Fruit fly (Drosophila melanogaster) whole organism, embryonic: Measurements from ENCODE around the gene Men.

Source experiments
- Atf3 ChIP-seq: fragments of 200-800 bp; sonication (Bioruptor generic); optimal IDR thresholded peaks from 3 replicates; lab custom pipeline; 2016; ENCODE audit warnings: missing biosample characterization, missing genetic modification characterization
- CG10321 ChIP-seq: fragments of 200-800 bp; sonication (Bioruptor generic); IDR thresholded peaks from 2 replicates; pipeline ENCODE4 v1.3.6; 2022; ENCODE audit warnings: missing biosample characterization, missing genetic modification characterization
- CG11456 ChIP-seq: fragments of 200-800 bp; sonication (Bioruptor generic); IDR thresholded peaks from 3 replicates; pipeline ENCODE4 v1.3.6; 2022; ENCODE audit warnings: missing biosample characterization, missing genetic modification characterization
- CG14667 ChIP-seq: fragments of 200-800 bp; sonication (Bioruptor generic); IDR thresholded peaks from 2 replicates; pipeline ENCODE4 v1.3.6; 2022; ENCODE audit warnings: missing biosample characterization, missing genetic modification characterization
- CG17328 ChIP-seq: fragments of 200-800 bp; sonication (Bioruptor generic); IDR thresholded peaks from 2 replicates; pipeline ENCODE4 v1.3.6; 2022; ENCODE audit warnings: missing biosample characterization, missing genetic modification characterization
- CG17359 ChIP-seq: fragments of 200-800 bp; sonication (Bioruptor generic); optimal IDR thresholded peaks from 3 replicates; lab custom pipeline; 2018; ENCODE audit warnings: missing biosample characterization, mild to moderate bottlenecking, missing genetic modification characterization, moderate library complexity
- CG1832 ChIP-seq: fragments of 200-800 bp; sonication (Bioruptor generic); optimal IDR thresholded peaks from 2 replicates; lab custom pipeline; 2017; ENCODE audit warnings: missing biosample characterization, mild to moderate bottlenecking, missing genetic modification characterization, inconsistent platforms
- CG2120 ChIP-seq: fragments of 200-800 bp; sonication (Bioruptor generic); optimal IDR thresholded peaks from 3 replicates; lab custom pipeline; 2016; ENCODE audit warnings: missing biosample characterization, missing genetic modification characterization
- CG30020 ChIP-seq: fragments of 200-800 bp; optimal IDR thresholded peaks from 2 replicates; lab custom pipeline; 2019; ENCODE audit warnings: missing biosample characterization, mild to moderate bottlenecking, missing genetic modification characterization, moderate library complexity
- CG30403 ChIP-seq: fragments of 200-800 bp; sonication (Bioruptor generic); optimal IDR thresholded peaks from 3 replicates; lab custom pipeline; 2016; ENCODE audit warnings: missing biosample characterization, missing genetic modification characterization
- CG31388 ChIP-seq: fragments of 200-800 bp; sonication (Bioruptor generic); optimal IDR thresholded peaks from 2 replicates; lab custom pipeline; 2016; ENCODE audit warnings: missing biosample characterization, missing genetic modification characterization
- CG3163 ChIP-seq: fragments of 200-800 bp; sonication (Bioruptor generic); optimal IDR thresholded peaks from 3 replicates; lab custom pipeline; 2016; ENCODE audit warnings: missing biosample characterization, missing genetic modification characterization
- CG32772 ChIP-seq: fragments of 200-800 bp; sonication (Bioruptor generic); IDR thresholded peaks from 2 replicates; pipeline ENCODE4 v1.3.6; 2022; ENCODE audit warnings: missing biosample characterization, missing genetic modification characterization
- CG6689 ChIP-seq: fragments of 200-800 bp; sonication (Bioruptor generic); IDR thresholded peaks from 2 replicates; pipeline ENCODE4 v1.3.6; 2022; ENCODE audit warnings: missing biosample characterization, missing genetic modification characterization
- CG8281 ChIP-seq: fragments of 200-800 bp; sonication (Bioruptor generic); optimal IDR thresholded peaks from 2 replicates; lab custom pipeline; 2018; ENCODE audit warnings: missing biosample characterization, mild to moderate bottlenecking, missing genetic modification characterization, moderate library complexity
- CG8290 ChIP-seq, 3 experiments: fragments of 200-800 bp; sonication (Bioruptor generic); optimal IDR thresholded peaks; 2 replicates each; lab custom pipeline; 2016 to 2019; ENCODE audit warnings: missing biosample characterization in 3 of 3, missing genetic modification characterization in 3 of 3, mild to moderate bottlenecking in 2 of 3, moderate library complexity in 1 of 3
- CG8765 ChIP-seq: fragments of 200-800 bp; sonication (Bioruptor generic); IDR thresholded peaks from 2 replicates; pipeline ENCODE4 v1.3.6; 2022; ENCODE audit warnings: missing biosample characterization, missing genetic modification characterization
- CG9215 ChIP-seq: fragments of 200-800 bp; sonication (Bioruptor generic); IDR thresholded peaks from 2 replicates; pipeline ENCODE4 v1.3.6; 2022; ENCODE audit warnings: missing biosample characterization, missing genetic modification characterization
- CkIIα-i1 ChIP-seq: fragments of 200-800 bp; sonication (Bioruptor generic); IDR thresholded peaks from 2 replicates; pipeline ENCODE4 v1.3.6; 2022; ENCODE audit warnings: missing biosample characterization, missing genetic modification characterization
- D ChIP-seq, 2 experiments: fragments of 200-800 bp in 1 of 2; fragments of >200 bp in 1 of 2; sonication (Bioruptor generic) in 1 of 2; optimal IDR thresholded peaks; 2 replicates in 1 of 2; 3 replicates in 1 of 2; lab custom pipeline; 2017; ENCODE audit warnings: mild to moderate bottlenecking in 1 of 2, missing biosample characterization in 1 of 2, missing genetic modification characterization in 1 of 2, missing genetic modification reagents in 1 of 2
- Gug ChIP-seq: fragments of 200-800 bp; sonication (Bioruptor generic); IDR thresholded peaks from 4 replicates; pipeline ENCODE4 v1.3.6; 2022; ENCODE audit warnings: missing biosample characterization, missing genetic modification characterization
- HmgZ ChIP-seq: fragments of 200-800 bp; sonication (Bioruptor generic); optimal IDR thresholded peaks from 2 replicates; lab custom pipeline; 2018; ENCODE audit warnings: missing biosample characterization, mild to moderate bottlenecking, missing genetic modification characterization
- Hmr ChIP-seq: fragments of 200-800 bp; sonication (Bioruptor generic); optimal IDR thresholded peaks from 3 replicates; lab custom pipeline; 2017; ENCODE audit warnings: mild to moderate bottlenecking, missing biosample characterization, missing genetic modification reagents, missing genetic modification characterization
- Hsf ChIP-seq: fragments of 200-800 bp; sonication (Bioruptor generic); optimal IDR thresholded peaks from 3 replicates; lab custom pipeline; 2016; ENCODE audit warnings: missing biosample characterization, missing genetic modification characterization
- Lim3 ChIP-seq: fragments of 200-800 bp; sonication (Bioruptor generic); IDR thresholded peaks from 2 replicates; pipeline ENCODE4 v1.3.6; 2022; ENCODE audit warnings: missing biosample characterization, missing genetic modification characterization
- MTF-1 ChIP-seq: fragments of 200-800 bp; sonication (Bioruptor generic); optimal IDR thresholded peaks from 2 replicates; lab custom pipeline; 2018; ENCODE audit warnings: missing biosample characterization, mild to moderate bottlenecking, missing genetic modification characterization, borderline replicate concordance
- Mrtf ChIP-seq: fragments of 200-800 bp; sonication (Bioruptor generic); IDR thresholded peaks from 3 replicates; pipeline ENCODE4 v1.3.6; 2022; ENCODE audit warnings: missing biosample characterization, missing genetic modification characterization
- Myb ChIP-seq: fragments of 200-800 bp; sonication (Bioruptor generic); optimal IDR thresholded peaks from 2 replicates; lab custom pipeline; 2016; ENCODE audit warnings: missing biosample characterization, missing genetic modification characterization
- Opbp ChIP-seq: fragments of 200-800 bp; sonication (Bioruptor generic); IDR thresholded peaks from 3 replicates; pipeline ENCODE4 v1.3.6; 2022; ENCODE audit warnings: missing biosample characterization, missing genetic modification characterization; ENCODE audit not compliant: partially characterized antibody
- Ravus ChIP-seq: fragments of 200-800 bp; sonication (Bioruptor generic); IDR thresholded peaks from 2 replicates; pipeline ENCODE4 v1.3.6; 2022; ENCODE audit warnings: missing biosample characterization, missing genetic modification characterization
- Tbp ChIP-seq: fragments of >200 bp; optimal IDR thresholded peaks from 2 replicates; lab custom pipeline; 2018; ENCODE audit warnings: missing biosample characterization, missing genetic modification characterization
- al ChIP-seq: fragments of 200-800 bp; sonication (Bioruptor generic); IDR thresholded peaks from 2 replicates; pipeline ENCODE4 v1.3.6; 2022; ENCODE audit warnings: missing biosample characterization, missing genetic modification characterization
- ase ChIP-seq: fragments of 200-800 bp; sonication (Bioruptor generic); IDR thresholded peaks from 3 replicates; pipeline ENCODE4 v1.3.6; 2022; ENCODE audit warnings: missing biosample characterization, missing genetic modification characterization
- az2 ChIP-seq: fragments of 200-800 bp; sonication (Bioruptor generic); optimal IDR thresholded peaks from 3 replicates; lab custom pipeline; 2016; ENCODE audit warnings: missing biosample characterization, missing genetic modification characterization
- cato ChIP-seq: fragments of 200-800 bp; sonication (Bioruptor generic); optimal IDR thresholded peaks from 2 replicates; lab custom pipeline; 2016; ENCODE audit warnings: missing biosample characterization, missing genetic modification characterization, borderline replicate concordance
- chm ChIP-seq: fragments of 200-800 bp; sonication (Bioruptor generic); IDR thresholded peaks from 2 replicates; pipeline ENCODE4 v1.3.6; 2022; ENCODE audit warnings: missing biosample characterization, missing genetic modification characterization
- da ChIP-seq: fragments of 200-800 bp; sonication (Bioruptor generic); optimal IDR thresholded peaks from 2 replicates; lab custom pipeline; 2016; ENCODE audit warnings: missing biosample characterization, missing genetic modification characterization
- ems ChIP-seq: fragments of 200-800 bp; sonication (Bioruptor generic); optimal IDR thresholded peaks from 3 replicates; lab custom pipeline; 2016; ENCODE audit warnings: missing biosample characterization, missing genetic modification characterization
- esg ChIP-seq: fragments of 200-800 bp; sonication (Bioruptor generic); conservative IDR thresholded peaks from 2 replicates; pipeline ENCODE4 v1.3.6; 2022; ENCODE audit warnings: missing biosample characterization, missing genetic modification characterization
- gem ChIP-seq: fragments of 200-800 bp; sonication (Bioruptor generic); optimal IDR thresholded peaks from 2 replicates; lab custom pipeline; 2019; ENCODE audit warnings: missing biosample characterization, mild to moderate bottlenecking, missing genetic modification characterization, moderate library complexity
- gsb ChIP-seq: fragments of 200-800 bp; sonication (Bioruptor generic); IDR thresholded peaks from 2 replicates; pipeline ENCODE4 v1.3.6; 2022; ENCODE audit warnings: missing biosample characterization, missing genetic modification characterization
- hbn ChIP-seq: fragments of 200-800 bp; sonication (Bioruptor generic); IDR thresholded peaks from 2 replicates; pipeline ENCODE4 v1.3.6; 2022; ENCODE audit warnings: missing biosample characterization, missing genetic modification characterization; ENCODE audit not compliant: partially characterized antibody
- jigr1 ChIP-seq: fragments of 200-800 bp; sonication (Bioruptor generic); IDR thresholded peaks from 3 replicates; pipeline ENCODE4 v1.3.6; 2022; ENCODE audit warnings: missing biosample characterization, missing genetic modification characterization
- lola ChIP-seq, 3 experiments: fragments of >200 bp in 2 of 3; fragments of 200-800 bp in 1 of 3; sonication (Bioruptor generic) in 1 of 3; optimal IDR thresholded peaks; 2 replicates each; lab custom pipeline; 2017 to 2019; ENCODE audit warnings: missing biosample characterization in 3 of 3, missing genetic modification characterization in 3 of 3, mild to moderate bottlenecking in 1 of 3, moderate library complexity in 1 of 3
- onecut ChIP-seq: fragments of 200-800 bp; sonication (Bioruptor generic); IDR thresholded peaks from 2 replicates; pipeline ENCODE4 v1.3.6; 2022; ENCODE audit warnings: missing biosample characterization, missing genetic modification characterization
- peb ChIP-seq: fragments of 200-800 bp; sonication (Bioruptor generic); IDR thresholded peaks from 2 replicates; pipeline ENCODE4 v1.3.6; 2022; ENCODE audit warnings: missing biosample characterization, missing genetic modification characterization
- ro ChIP-seq: fragments of 200-800 bp; sonication (Bioruptor generic); IDR thresholded peaks from 2 replicates; pipeline ENCODE4 v1.3.6; 2022; ENCODE audit warnings: missing biosample characterization, missing genetic modification characterization
- so ChIP-seq: fragments of 200-800 bp; sonication (Bioruptor generic); IDR thresholded peaks from 3 replicates; pipeline ENCODE4 v1.3.6; 2022; ENCODE audit warnings: missing biosample characterization, missing genetic modification characterization
- yki ChIP-seq: fragments of >200 bp; optimal IDR thresholded peaks from 3 replicates; lab custom pipeline; 2018
- zfh1 ChIP-seq: fragments of 200-800 bp; sonication (Bioruptor generic); IDR thresholded peaks from 3 replicates; pipeline ENCODE4 v1.3.6; 2022; ENCODE audit warnings: missing biosample characterization, missing genetic modification characterization

Men gene

DNA sequence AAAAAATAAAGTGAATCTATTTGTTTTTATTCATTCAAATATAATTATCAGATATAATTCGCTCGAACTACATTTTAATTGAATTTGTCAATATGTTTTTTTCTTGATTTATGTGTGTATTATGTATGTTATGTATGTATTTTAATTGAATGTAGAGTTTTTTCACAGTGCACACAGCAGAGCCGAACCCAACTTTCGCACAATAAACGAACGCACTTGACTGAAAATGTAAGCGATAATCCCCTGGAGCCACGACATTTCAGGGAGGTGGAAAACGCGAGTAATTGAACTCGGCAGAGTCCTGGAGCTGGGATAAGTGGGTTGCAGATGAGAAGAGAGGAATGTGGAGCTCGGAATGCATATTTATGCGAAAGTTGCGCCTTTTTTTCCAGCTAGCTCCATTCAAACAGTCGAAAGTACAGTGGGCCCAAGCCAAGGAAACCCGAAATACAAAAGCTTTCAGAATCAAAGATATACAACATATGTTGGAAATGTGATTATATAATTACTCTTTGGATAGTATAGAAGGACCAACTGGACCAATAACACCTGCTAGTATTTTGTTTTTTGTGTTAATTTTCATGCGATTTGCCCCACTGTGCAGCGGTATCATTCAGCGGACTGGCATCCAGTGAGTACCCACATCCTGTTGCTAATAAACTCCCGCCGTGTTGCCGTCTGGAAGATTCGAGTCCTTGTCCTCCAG is 5.9 kb upstream of the Men start (continued):
- peak; percentile 43 for TF ChIP-seq CG2120 (GFP tag; lab: Kevin White, UChicago)
- TF ChIP-seq CG6689 (GFP tag; lab: Robert Waterston, UW): no peak; the same call in 1 of the 2 replicates
- TF ChIP-seq al (GFP tag; lab: Robert Waterston, UW): peak; percentile 17; the same call in 1 of the 2 replicates
- TF ChIP-seq CG11456: peak; percentile 51; the same call in 1 of the 3 replicates
- no peak for TF ChIP-seq cato (GFP tag; lab: Kevin White, UChicago)
- no peak for TF ChIP-seq D (optimal IDR thresholded peaks at IDR 0.05; lab: Kevin White, UChicago)
- no peak for TF ChIP-seq D (GFP tag; optimal IDR thresholded peaks at IDR 0.05; lab: Kevin White, UChicago)
- TF ChIP-seq ems (GFP tag; lab: Kevin White, UChicago): no peak
- no peak for TF ChIP-seq Atf3 (GFP tag; lab: Kevin White, UChicago)
- TF ChIP-seq ro (GFP tag; lab: Robert Waterston, UW): no peak
- no peak for TF ChIP-seq CkIIα-i1 (GFP tag; lab: Robert Waterston, UW)
- no peak for TF ChIP-seq da (GFP tag; lab: Kevin White, UChicago)
- TF ChIP-seq CG32772: peak; percentile 24; the same call in 1 of the 2 replicates
- TF ChIP-seq CG8290 (GFP tag; optimal IDR thresholded peaks at IDR 0.05; lab: Kevin White, UChicago): no peak
- TF ChIP-seq CG8290 (tag; optimal IDR thresholded peaks at IDR 0.05; lab: Kevin White, UChicago): peak in 1 of 2 experiments; percentile 75
- TF ChIP-seq CG10321: no peak
- TF ChIP-seq CG1832 (GFP tag; lab: Kevin White, UChicago): no peak
- no peak for TF ChIP-seq gsb (GFP tag; lab: Robert Waterston, UW)
- no peak for TF ChIP-seq CG31388
- TF ChIP-seq gem (tag; lab: Kevin White, UChicago): peak; percentile 39
- no peak for TF ChIP-seq CG17328 (GFP tag; lab: Robert Waterston, UW)
- no peak for TF ChIP-seq HmgZ
- no peak for TF ChIP-seq ase (GFP tag; lab: Robert Waterston, UW)
- no peak for TF ChIP-seq Gug
- peak; percentile 22; the same call in 1 of the 2 replicates for TF ChIP-seq onecut (GFP tag; lab: Robert Waterston, UW)
- 0 out of 2 replicates have a peak, but pooled peaks have one; percentile 16 for TF ChIP-seq peb
- TF ChIP-seq Mrtf: no peak
- TF ChIP-seq az2 (GFP tag; lab: Kevin White, UChicago): peak; percentile 8
- TF ChIP-seq CG8281 (tag; lab: Kevin White, UChicago): no peak
- no peak for TF ChIP-seq Lim3 (GFP tag; lab: Robert Waterston, UW)
- TF ChIP-seq so (GFP tag; lab: Robert Waterston, UW): no peak
- peak; percentile 24; the same call in 1 of the 3 replicates for TF ChIP-seq jigr1
- peak; percentile 4 for TF ChIP-seq CG17359 (tag; lab: Kevin White, UChicago)
- no peak for TF ChIP-seq CG14667
- no peak for TF ChIP-seq Ravus (GFP tag; lab: Robert Waterston, UW)
- TF ChIP-seq hbn (GFP tag; lab: Robert Waterston, UW): no peak
- TF ChIP-seq CG30020 (tag; lab: Kevin White, UChicago): no peak
- TF ChIP-seq Myb (GFP tag; lab: Kevin White, UChicago): peak; percentile 1
- peak; percentile 17 for TF ChIP-seq CG30403 (GFP tag; lab: Kevin White, UChicago)
- 0 out of 3 replicates have a peak, but pooled peaks have one; percentile 8 for TF ChIP-seq zfh1 (GFP tag; lab: Robert Waterston, UW)
- peak; percentile 33; the same call in 1 of the 2 replicates for TF ChIP-seq CG9215 (GFP tag; lab: Robert Waterston, UW)
- TF ChIP-seq esg: no peak; the same call in 1 of the 2 replicates
- peak; percentile 62 for TF ChIP-seq Hmr (GFP tag; lab: Kevin White, UChicago)
- TF ChIP-seq Opbp (GFP tag; lab: Robert Waterston, UW): no peak
- no peak for TF ChIP-seq Tbp (GFP tag; lab: Kevin White, UChicago)
- no peak for TF ChIP-seq CG3163 (GFP tag; lab: Kevin White, UChicago)
- TF ChIP-seq yki (lab: Kevin White, UChicago): no peak
- TF ChIP-seq CG8765: no peak
- TF ChIP-seq lola (GFP tag; optimal IDR thresholded peaks at IDR 0.05; lab: Kevin White, UChicago): no peak
- peak; percentile 12 for TF ChIP-seq Hsf (GFP tag; lab: Kevin White, UChicago)
- no peak for TF ChIP-seq chm
- TF ChIP-seq MTF-1 (GFP tag; lab: Kevin White, UChicago): no peak
